Worm (Caenorhabditis elegans) whole organism, young adult: ENCODE data around the gene dyf-19.

ENCODE experiments used
- B0019.2 ChIP-seq: fragments of 200-800 bp; sonication (Bioruptor generic); conservative IDR thresholded peaks from 2 replicates; pipeline ENCODE4 v1.3.6; 2022; ENCODE audit warnings: missing genetic modification reagents, missing genetic modification characterization, missing compliant biosample characterization
- B0035.1 ChIP-seq: sonication (generic microtip); optimal IDR thresholded peaks from 2 replicates; lab custom pipeline; 2016; ENCODE audit warnings: missing genetic modification characterization, mild to moderate bottlenecking, missing compliant biosample characterization, missing genotype, missing genetic modification reagents
- B0336.3 ChIP-seq: fragments of 200-800 bp; sonication (Bioruptor generic); IDR thresholded peaks from 2 replicates; pipeline ENCODE4 v1.3.6; 2022; ENCODE audit warnings: missing genetic modification characterization, missing compliant biosample characterization
- C17E4.6 ChIP-seq: fragments of 200-800 bp; sonication (Bioruptor generic); IDR thresholded peaks from 2 replicates; pipeline ENCODE4 v1.3.6; 2022; ENCODE audit warnings: missing genetic modification reagents, missing genetic modification characterization, missing compliant biosample characterization
- D2030.7 ChIP-seq: fragments of 200-800 bp; sonication (Bioruptor generic); IDR thresholded peaks from 2 replicates; pipeline ENCODE4 v1.3.6; 2022; ENCODE audit warnings: missing genetic modification reagents, missing genetic modification characterization, missing compliant biosample characterization
- F23B12.7 ChIP-seq: sonication (generic microtip); optimal IDR thresholded peaks from 2 replicates; lab custom pipeline; 2017; ENCODE audit warnings: missing genetic modification characterization, mild to moderate bottlenecking, missing compliant biosample characterization, antibody characterized with exemption, moderate library complexity; ENCODE audit not compliant: insufficient read depth
- F39B2.1 ChIP-seq: fragments of 200-800 bp; sonication (Bioruptor generic); IDR thresholded peaks from 2 replicates; pipeline ENCODE4 v1.3.6; 2022; ENCODE audit warnings: missing genetic modification reagents, missing genetic modification characterization, missing compliant biosample characterization
- F57C9.4 ChIP-seq: sonication (generic microtip); optimal IDR thresholded peaks from 2 replicates; lab custom pipeline; 2017; ENCODE audit warnings: mild to moderate bottlenecking, missing genetic modification characterization, missing compliant biosample characterization
- T07F8.4 ChIP-seq: sonication (generic microtip); optimal IDR thresholded peaks from 2 replicates; lab custom pipeline; 2016; ENCODE audit warnings: mild to moderate bottlenecking, missing genetic modification characterization, moderate library complexity, missing compliant biosample characterization
- Y53G8AR.9 ChIP-seq: fragments of 200-800 bp; sonication (Bioruptor generic); conservative IDR thresholded peaks from 2 replicates; pipeline ENCODE4 v1.3.6; 2022; ENCODE audit warnings: missing genetic modification reagents, missing genetic modification characterization, missing compliant biosample characterization
- Y56A3A.18 ChIP-seq: fragments of 200-800 bp; sonication (Bioruptor generic); IDR thresholded peaks from 2 replicates; pipeline ENCODE4 v1.3.6; 2022; ENCODE audit warnings: missing genetic modification reagents, missing genetic modification characterization, missing compliant biosample characterization
- Y95B8A.8 ChIP-seq: fragments of 200-800 bp; sonication (Bioruptor generic); IDR thresholded peaks from 2 replicates; pipeline ENCODE4 v1.3.6; 2022; ENCODE audit warnings: missing genetic modification reagents, missing genetic modification characterization, missing compliant biosample characterization
- akir-1 ChIP-seq: fragments of 200-800 bp; sonication (Bioruptor generic); optimal IDR thresholded peaks from 2 replicates; lab custom pipeline; 2018; ENCODE audit warnings: mild to moderate bottlenecking, missing genetic modification characterization, moderate library complexity, missing compliant biosample characterization
- aptf-2 ChIP-seq: fragments of 200-800 bp; sonication (Bioruptor generic); conservative IDR thresholded peaks from 2 replicates; pipeline ENCODE4 v1.3.6; 2022; ENCODE audit warnings: missing genetic modification reagents, missing genetic modification characterization, missing compliant biosample characterization
- aptf-3 ChIP-seq: fragments of 200-800 bp; sonication (Bioruptor generic); IDR thresholded peaks from 2 replicates; pipeline ENCODE4 v1.3.6; 2022; ENCODE audit warnings: missing genetic modification characterization, missing compliant biosample characterization
- attf-5 ChIP-seq: fragments of 200-800 bp; sonication (Bioruptor generic); optimal IDR thresholded peaks from 2 replicates; lab custom pipeline; 2018; ENCODE audit warnings: mild to moderate bottlenecking, missing genetic modification characterization, missing compliant biosample characterization
- ceh-58 ChIP-seq: fragments of 200-800 bp; sonication (Bioruptor generic); IDR thresholded peaks from 2 replicates; pipeline ENCODE4 v1.3.6; 2022; ENCODE audit warnings: missing genetic modification characterization, missing compliant biosample characterization
- ceh-79 ChIP-seq: sonication (generic microtip); optimal IDR thresholded peaks from 2 replicates; lab custom pipeline; 2017; ENCODE audit warnings: mild to moderate bottlenecking, missing genetic modification characterization, missing compliant biosample characterization
- chd-7 ChIP-seq: sonication (generic microtip); optimal IDR thresholded peaks from 2 replicates; lab custom pipeline; 2016; ENCODE audit warnings: mild to moderate bottlenecking, missing genetic modification characterization, moderate library complexity, missing compliant biosample characterization
- die-1 ChIP-seq: sonication (generic microtip); optimal IDR thresholded peaks from 2 replicates; lab custom pipeline; 2016; ENCODE audit warnings: missing genotype, mild to moderate bottlenecking, missing genetic modification characterization, missing compliant biosample characterization
- egrh-3 ChIP-seq: fragments of 200-800 bp; sonication (Bioruptor generic); IDR thresholded peaks from 2 replicates; pipeline ENCODE4 v1.3.6; 2022; ENCODE audit warnings: missing genetic modification reagents, missing genetic modification characterization, missing compliant biosample characterization
- gei-17 ChIP-seq: fragments of 200-800 bp; sonication (Bioruptor generic); optimal IDR thresholded peaks from 2 replicates; lab custom pipeline; 2018; ENCODE audit warnings: mild to moderate bottlenecking, missing genetic modification characterization, missing compliant biosample characterization
- hlh-26 ChIP-seq: fragments of 200-800 bp; sonication (Bioruptor generic); conservative IDR thresholded peaks from 2 replicates; pipeline ENCODE4 v1.3.6; 2022; ENCODE audit warnings: missing genetic modification reagents, missing genetic modification characterization, missing compliant biosample characterization
- hmg-1.2 ChIP-seq: fragments of 200-800 bp; sonication (Bioruptor generic); IDR thresholded peaks from 2 replicates; pipeline ENCODE4 v1.3.6; 2022; ENCODE audit warnings: missing genetic modification reagents, missing genetic modification characterization, missing compliant biosample characterization
- let-526 ChIP-seq: fragments of 200-800 bp; sonication (Bioruptor generic); IDR thresholded peaks from 2 replicates; pipeline ENCODE4 v1.3.6; 2022; ENCODE audit warnings: missing genetic modification reagents, missing genetic modification characterization, missing compliant biosample characterization
- let-607 ChIP-seq, 2 experiments: fragments of 200-800 bp in 1 of 2; sonication (Bioruptor generic) in 1 of 2; sonication (generic microtip) in 1 of 2; optimal IDR thresholded peaks; 2 replicates each; lab custom pipeline; 2016 to 2018; ENCODE audit warnings: mild to moderate bottlenecking in 2 of 2, missing compliant biosample characterization in 2 of 2, missing genetic modification characterization in 2 of 2, moderate library complexity in 2 of 2, missing genotype in 1 of 2
- lin-26 ChIP-seq: fragments of 200-800 bp; sonication (Bioruptor generic); IDR thresholded peaks from 2 replicates; pipeline ENCODE4 v1.3.6; 2022; ENCODE audit warnings: missing genetic modification reagents, missing genetic modification characterization, missing compliant biosample characterization
- madf-10 ChIP-seq: sonication (generic microtip); optimal IDR thresholded peaks from 2 replicates; lab custom pipeline; 2016; ENCODE audit warnings: mild to moderate bottlenecking, missing genetic modification characterization, missing compliant biosample characterization
- mxl-1 ChIP-seq: sonication (generic microtip); optimal IDR thresholded peaks from 2 replicates; lab custom pipeline; 2016; ENCODE audit warnings: missing genetic modification characterization, missing compliant biosample characterization
- nfya-2 ChIP-seq: fragments of 200-800 bp; sonication (Bioruptor generic); IDR thresholded peaks from 2 replicates; pipeline ENCODE4 v1.3.6; 2022; ENCODE audit warnings: missing genetic modification reagents, missing genetic modification characterization, missing compliant biosample characterization
- nhr-120 ChIP-seq: fragments of 200-800 bp; sonication (Bioruptor generic); IDR thresholded peaks from 2 replicates; pipeline ENCODE4 v1.3.6; 2022; ENCODE audit warnings: missing genetic modification characterization, missing compliant biosample characterization
- nhr-179 ChIP-seq: sonication (generic microtip); optimal IDR thresholded peaks from 2 replicates; lab custom pipeline; 2016; ENCODE audit warnings: mild to moderate bottlenecking, missing genetic modification characterization, missing compliant biosample characterization
- nhr-80 ChIP-seq: sonication (generic microtip); optimal IDR thresholded peaks from 2 replicates; lab custom pipeline; 2016; ENCODE audit warnings: missing genetic modification characterization, missing compliant biosample characterization
- nhr-90 ChIP-seq: sonication (generic microtip); optimal IDR thresholded peaks from 2 replicates; lab custom pipeline; 2016; ENCODE audit warnings: missing genotype, mild to moderate bottlenecking, missing genetic modification characterization, missing compliant biosample characterization
- pha-4 ChIP-seq: fragments of 150-350 bp; sonication (generic microtip); optimal IDR thresholded peaks from 2 replicates; lab custom pipeline; 2014; ENCODE audit warnings: missing biosample characterization, missing genetic modification reagents, missing genetic modification characterization
- rpc-1 ChIP-seq, 2 experiments: fragments of 150-350 bp in 1 of 2; sonication (generic microtip) in 1 of 2; optimal IDR thresholded peaks; 2 replicates each; lab custom pipeline; 2014 to 2018; ENCODE audit warnings: missing biosample characterization in 1 of 2, missing genetic modification characterization in 1 of 2, missing genetic modification reagents in 1 of 2, missing genotype in 1 of 2
- sea-2 ChIP-seq: fragments of 200-800 bp; sonication (Bioruptor generic); IDR thresholded peaks from 2 replicates; pipeline ENCODE4 v1.3.6; 2022; ENCODE audit warnings: missing genetic modification characterization, missing compliant biosample characterization
- snpc-1.3 ChIP-seq: sonication (generic microtip); optimal IDR thresholded peaks from 2 replicates; lab custom pipeline; 2017; ENCODE audit warnings: missing genetic modification characterization, mild to moderate bottlenecking, missing compliant biosample characterization, antibody characterized with exemption, moderate library complexity, missing genotype, missing genetic modification reagents; ENCODE audit not compliant: insufficient read depth
- sptf-2 ChIP-seq: fragments of 200-800 bp; sonication (Bioruptor generic); optimal IDR thresholded peaks from 2 replicates; lab custom pipeline; 2018; ENCODE audit warnings: mild to moderate bottlenecking, missing genetic modification characterization, missing compliant biosample characterization
- tbp1 ChIP-seq: fragments of 200-800 bp; sonication (Bioruptor generic); optimal IDR thresholded peaks from 2 replicates; lab custom pipeline; 2018; ENCODE audit warnings: mild to moderate bottlenecking, missing genetic modification characterization, missing compliant biosample characterization
- xnd-1 ChIP-seq: sonication (generic microtip); optimal IDR thresholded peaks from 2 replicates; lab custom pipeline; 2016; ENCODE audit warnings: missing genotype, missing genetic modification reagents, missing genetic modification characterization, missing compliant biosample characterization
- zfh-2 ChIP-seq: fragments of 200-800 bp; sonication (Bioruptor generic); conservative IDR thresholded peaks from 2 replicates; pipeline ENCODE4 v1.3.6; 2022; ENCODE audit warnings: missing genetic modification reagents, missing genetic modification characterization, missing compliant biosample characterization
- zim-3 ChIP-seq: sonication (generic microtip); optimal IDR thresholded peaks from 2 replicates; lab custom pipeline; 2017; ENCODE audit warnings: mild to moderate bottlenecking, missing genetic modification characterization, moderate library complexity, missing compliant biosample characterization
- ztf-25 ChIP-seq: fragments of 200-800 bp; sonication (Bioruptor generic); IDR thresholded peaks from 2 replicates; pipeline ENCODE4 v1.3.6; 2022; ENCODE audit warnings: missing genetic modification reagents, missing genetic modification characterization, missing compliant biosample characterization
- ztf-28 ChIP-seq: fragments of 200-800 bp; sonication (Bioruptor generic); IDR thresholded peaks from 2 replicates; pipeline ENCODE4 v1.3.6; 2022; ENCODE audit warnings: missing genetic modification reagents, missing genetic modification characterization, missing compliant biosample characterization

The dyf-19 gene

DNA sequence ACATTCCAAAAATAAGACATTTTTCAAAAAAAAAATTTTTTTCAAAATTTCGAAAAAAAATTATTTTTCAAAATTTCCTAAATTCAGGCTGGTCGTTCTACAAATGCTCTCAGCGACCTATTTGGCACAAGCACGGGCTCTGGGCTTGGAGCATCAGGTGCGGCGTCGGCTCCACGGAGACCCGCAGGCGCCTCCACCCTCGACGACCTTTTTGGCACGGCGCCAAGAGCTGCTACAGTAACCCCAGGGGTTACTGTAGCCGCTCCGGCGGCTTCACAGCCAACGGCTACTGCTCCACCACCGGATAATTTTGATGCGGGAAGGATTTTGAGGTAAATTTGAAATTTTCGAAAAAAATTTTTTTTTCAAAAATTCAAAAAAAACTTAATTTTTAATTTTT lies 870 bp downstream of the dyf-19 start:
- no peak for TF ChIP-seq chd-7 (tag; lab: Kevin White, UChicago)
- peak; percentile 82 for TF ChIP-seq zfh-2 (GFP tag; lab: Robert Waterston, UW)
- TF ChIP-seq egrh-3 (GFP tag; lab: Robert Waterston, UW), result peak; percentile 77; the same call in 1 of the 2 replicates

DNA sequence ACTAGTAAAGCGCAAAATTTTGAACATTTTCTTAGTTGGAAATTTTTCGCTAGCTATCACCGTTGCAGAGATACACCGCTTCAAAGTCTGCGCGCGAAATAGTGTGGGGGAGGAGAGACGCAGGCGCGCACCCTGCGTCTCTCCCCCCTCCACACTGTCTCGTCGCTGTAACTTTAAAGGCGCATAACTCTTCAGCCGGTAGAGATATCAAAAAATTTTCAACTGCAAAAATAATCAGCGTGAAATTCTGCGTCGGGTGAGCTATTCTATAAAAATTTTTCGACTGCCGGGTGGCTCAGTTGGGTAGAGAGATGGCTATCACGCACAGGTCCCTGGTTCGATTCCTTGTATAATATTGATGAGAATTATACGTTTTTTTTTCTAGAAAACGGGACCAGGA lies 4.7 kb downstream of the dyf-19 start:
- TF ChIP-seq sea-2 (GFP tag; lab: Robert Waterston, UW) (no peak), Y56A3A.18 (GFP tag; lab: Robert Waterston, UW) (no peak), B0035.1 (tag; lab: Kevin White, UChicago) (no peak), F39B2.1 (GFP tag; lab: Robert Waterston, UW) (0 out of 2 replicates have a peak, but pooled peaks have one; percentile 3), madf-10 (tag; lab: Kevin White, UChicago) (no peak), ztf-25 (GFP tag; lab: Robert Waterston, UW) (no peak), pha-4 (tag; lab: Kevin White, UChicago) (no peak), B0336.3 (GFP tag; lab: Robert Waterston, UW) (no peak), tbp1 (GFP tag; lab: Kevin White, UChicago) (no peak), die-1 (tag; lab: Kevin White, UChicago) (no peak), nhr-120 (GFP tag; lab: Robert Waterston, UW) (no peak), mxl-1 (tag; lab: Kevin White, UChicago) (no peak), xnd-1 (tag; lab: Kevin White, UChicago) (no peak), akir-1 (no peak), let-526 (GFP tag; lab: Robert Waterston, UW) (0 out of 2 replicates have a peak, but pooled peaks have one; percentile 50), D2030.7 (GFP tag; lab: Robert Waterston, UW) (0 out of 2 replicates have a peak, but pooled peaks have one; percentile 24), C17E4.6 (GFP tag; lab: Robert Waterston, UW) (0 out of 2 replicates have a peak, but pooled peaks have one; percentile 23), snpc-1.3 (tag; lab: Kevin White, UChicago) (no peak), aptf-2 (GFP tag; lab: Robert Waterston, UW) (no peak), aptf-3 (GFP tag; lab: Robert Waterston, UW) (0 out of 2 replicates have a peak, but pooled peaks have one; percentile 72), nfya-2 (GFP tag; lab: Robert Waterston, UW) (0 out of 2 replicates have a peak, but pooled peaks have one; percentile 58), let-607 (tag; optimal IDR thresholded peaks at IDR 0.05; lab: Kevin White, UChicago) (no peak), hmg-1.2 (GFP tag; lab: Robert Waterston, UW) (peak; percentile 96), nhr-80 (tag; lab: Kevin White, UChicago) (no peak), ztf-28 (GFP tag; lab: Robert Waterston, UW) (0 out of 2 replicates have a peak, but pooled peaks have one; percentile 44), gei-17 (GFP tag; lab: Kevin White, UChicago) (no peak), lin-26 (GFP tag; lab: Robert Waterston, UW) (no peak), nhr-90 (tag; lab: Kevin White, UChicago) (no peak), hlh-26 (GFP tag; lab: Robert Waterston, UW) (no peak), Y95B8A.8 (GFP tag; lab: Robert Waterston, UW) (no peak), attf-5 (GFP tag; lab: Kevin White, UChicago) (no peak), ceh-79 (tag; lab: Kevin White, UChicago) (no peak), zfh-2 (GFP tag; lab: Robert Waterston, UW) (peak; percentile 75), sptf-2 (no peak)

DNA sequence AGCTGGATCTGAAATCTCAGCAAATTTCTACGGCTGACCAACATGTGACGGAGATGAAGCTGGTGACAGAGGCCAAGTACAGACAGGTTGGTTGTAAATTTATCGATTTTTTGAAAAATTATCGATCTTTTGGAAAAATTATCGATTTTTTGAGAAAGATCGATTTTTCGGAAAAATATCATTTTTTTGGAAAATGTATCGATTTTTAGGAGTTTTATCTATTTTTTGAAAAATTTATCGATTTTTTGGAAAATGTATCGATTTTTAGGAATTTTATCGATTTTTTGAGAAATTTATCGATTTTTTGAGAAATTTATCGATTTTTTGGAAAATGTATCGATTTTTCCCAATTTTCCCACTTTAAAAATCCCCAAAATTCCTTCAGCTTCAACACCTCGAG lies 5.1 kb downstream of the dyf-19 start:
- TF ChIP-seq F57C9.4 (tag; lab: Kevin White, UChicago) (no peak), Y53G8AR.9 (GFP tag; lab: Robert Waterston, UW) (no peak), lin-26 (GFP tag; lab: Robert Waterston, UW) (no peak), aptf-2 (GFP tag; lab: Robert Waterston, UW) (no peak), Y56A3A.18 (GFP tag; lab: Robert Waterston, UW) (no peak), T07F8.4 (tag; lab: Kevin White, UChicago) (no peak), F23B12.7 (no peak), ceh-58 (GFP tag; lab: Robert Waterston, UW) (no peak), aptf-3 (GFP tag; lab: Robert Waterston, UW) (no peak), madf-10 (tag; lab: Kevin White, UChicago) (no peak), nhr-179 (tag; lab: Kevin White, UChicago) (no peak), zim-3 (tag; lab: Kevin White, UChicago) (no peak), B0019.2 (GFP tag; lab: Robert Waterston, UW) (no peak), rpc-1 (optimal IDR thresholded peaks at IDR 0.05; lab: Kevin White, UChicago) (no peak), rpc-1 (tag; optimal IDR thresholded peaks at IDR 0.05; lab: Kevin White, UChicago) (no peak)
